Fruit fly (Drosophila melanogaster) S2 (cell line): ENCODE data around the gene Wdr59.

ENCODE experiments used
- CG8478 ChIP-seq: fragments of >200 bp; optimal IDR thresholded peaks from 2 replicates; lab custom pipeline; 2018
- CTCF ChIP-seq, 2 experiments: fragments of >200 bp; optimal IDR thresholded peaks; 2 replicates each; lab custom pipeline; 2018

DNA sequence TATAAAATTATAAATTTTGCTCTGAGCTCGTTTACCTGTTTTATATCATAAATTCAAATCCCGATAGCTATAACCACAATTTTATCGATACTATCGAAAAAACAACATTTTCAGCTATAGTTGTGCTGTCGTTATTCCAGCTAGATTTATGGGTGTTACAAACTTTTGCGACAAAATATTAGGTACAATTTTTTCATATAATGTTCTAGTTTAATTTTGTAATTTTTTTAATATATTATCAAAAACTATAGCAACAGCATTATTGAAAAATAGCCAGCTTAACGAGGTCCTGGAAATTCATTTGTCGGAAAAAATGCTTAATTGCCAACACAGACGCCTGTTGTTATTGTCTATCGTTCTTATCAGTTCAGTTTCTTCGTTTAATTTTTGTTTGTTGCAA, at the start of gene Wdr59:
- TF ChIP-seq CG8478 (lab: Kevin White, UChicago) (no peak), CTCF (optimal IDR thresholded peaks at IDR 0.05; lab: Kevin White, UChicago) (no peak)
